Worm (Caenorhabditis elegans) whole organism, late embryonic: ENCODE results near the gene T28A11.13.

ENCODE experiments used
- C38D4.7 ChIP-seq: fragments of 200-800 bp; sonication (Bioruptor generic); optimal IDR thresholded peaks from 2 replicates; lab custom pipeline; 2018; ENCODE audit warnings: mild to moderate bottlenecking, missing genetic modification characterization, moderate library complexity, missing compliant biosample characterization
- F13H6.1 ChIP-seq: sonication (generic microtip); optimal IDR thresholded peaks from 2 replicates; lab custom pipeline; 2016; ENCODE audit warnings: missing genetic modification characterization, missing compliant biosample characterization
- K02D7.2 ChIP-seq: sonication (generic microtip); optimal IDR thresholded peaks from 2 replicates; lab custom pipeline; 2017; ENCODE audit warnings: mild to moderate bottlenecking, missing genetic modification characterization, missing compliant biosample characterization
- K09A11.1 ChIP-seq: sonication (generic microtip); optimal IDR thresholded peaks from 2 replicates; lab custom pipeline; 2017; ENCODE audit warnings: antibody characterized with exemption, mild to moderate bottlenecking, missing genetic modification characterization, missing compliant biosample characterization; ENCODE audit not compliant: insufficient read depth
- T23F11.4 ChIP-seq: fragments of 200-800 bp; sonication (Bioruptor generic); optimal IDR thresholded peaks from 2 replicates; lab custom pipeline; 2018; ENCODE audit warnings: mild to moderate bottlenecking, missing genetic modification characterization, missing compliant biosample characterization
- ahr-1 ChIP-seq: sonication (generic microtip); optimal IDR thresholded peaks from 2 replicates; lab custom pipeline; 2016; ENCODE audit warnings: missing genetic modification characterization, missing compliant biosample characterization
- ceh-14 ChIP-seq: sonication (generic microtip); optimal IDR thresholded peaks from 2 replicates; lab custom pipeline; 2016; ENCODE audit warnings: missing genotype, missing genetic modification characterization, missing compliant biosample characterization
- ceh-19 ChIP-seq: fragments of 200-800 bp; sonication (Bioruptor generic); optimal IDR thresholded peaks from 2 replicates; lab custom pipeline; 2018; ENCODE audit warnings: mild to moderate bottlenecking, missing genetic modification characterization, missing compliant biosample characterization
- ceh-22 ChIP-seq: sonication (generic microtip); optimal IDR thresholded peaks from 2 replicates; lab custom pipeline; 2017; ENCODE audit warnings: missing biosample characterization, missing genetic modification characterization
- ceh-30 ChIP-seq: fragments of 150-350 bp; optimal IDR thresholded peaks from 2 replicates; lab custom pipeline; 2014; ENCODE audit warnings: missing biosample characterization, missing genetic modification characterization
- ceh-31 ChIP-seq: sonication (generic microtip); optimal IDR thresholded peaks from 2 replicates; lab custom pipeline; 2016; ENCODE audit warnings: missing genetic modification characterization, missing compliant biosample characterization
- ceh-34 ChIP-seq: sonication (generic microtip); optimal IDR thresholded peaks from 2 replicates; lab custom pipeline; 2016; ENCODE audit warnings: mild to moderate bottlenecking, missing genetic modification characterization, missing compliant biosample characterization
- ceh-45 ChIP-seq: fragments of 200-800 bp; sonication (Bioruptor generic); IDR thresholded peaks from 2 replicates; pipeline ENCODE4 v1.3.6; 2022; ENCODE audit warnings: missing genetic modification reagents, missing genetic modification characterization, missing compliant biosample characterization
- ceh-48 ChIP-seq: sonication (generic microtip); optimal IDR thresholded peaks from 2 replicates; lab custom pipeline; 2016; ENCODE audit warnings: missing genetic modification characterization, inconsistent platforms, missing compliant biosample characterization
- ceh-6 ChIP-seq: fragments of 200-800 bp; sonication (Bioruptor generic); optimal IDR thresholded peaks from 2 replicates; lab custom pipeline; 2018; ENCODE audit warnings: mild to moderate bottlenecking, missing genetic modification characterization, missing compliant biosample characterization
- dve-1 ChIP-seq: sonication (generic microtip); optimal IDR thresholded peaks from 2 replicates; lab custom pipeline; 2017; ENCODE audit warnings: antibody characterized with exemption, mild to moderate bottlenecking, missing genetic modification characterization, missing compliant biosample characterization
- elt-4 ChIP-seq: sonication (generic microtip); optimal IDR thresholded peaks from 2 replicates; lab custom pipeline; 2016; ENCODE audit warnings: missing genetic modification characterization, missing compliant biosample characterization
- ets-4 ChIP-seq: sonication (generic microtip); optimal IDR thresholded peaks from 2 replicates; lab custom pipeline; 2016; ENCODE audit warnings: missing genetic modification characterization, missing compliant biosample characterization
- fax-1 ChIP-seq: sonication (generic microtip); optimal IDR thresholded peaks from 2 replicates; lab custom pipeline; 2016; ENCODE audit warnings: missing genotype, missing genetic modification characterization, missing compliant biosample characterization
- fkh-6 ChIP-seq: sonication (generic microtip); optimal IDR thresholded peaks from 2 replicates; lab custom pipeline; 2016; ENCODE audit warnings: missing genetic modification characterization, missing compliant biosample characterization
- hlh-6 ChIP-seq: sonication (generic microtip); optimal IDR thresholded peaks from 2 replicates; lab custom pipeline; 2016; ENCODE audit warnings: missing genotype, missing genetic modification characterization, missing compliant biosample characterization
- lim-6 ChIP-seq: sonication (generic microtip); optimal IDR thresholded peaks from 2 replicates; lab custom pipeline; 2016; ENCODE audit warnings: missing genetic modification characterization, missing compliant biosample characterization
- madf-2 ChIP-seq: sonication (generic microtip); optimal IDR thresholded peaks from 2 replicates; lab custom pipeline; 2017; ENCODE audit warnings: missing genetic modification characterization, missing compliant biosample characterization
- nfya-1 ChIP-seq: sonication (generic microtip); optimal IDR thresholded peaks from 2 replicates; lab custom pipeline; 2017; ENCODE audit warnings: missing genetic modification characterization, mild to moderate bottlenecking, missing compliant biosample characterization, antibody characterized with exemption, moderate library complexity
- nhr-232 ChIP-seq: sonication (generic microtip); optimal IDR thresholded peaks from 2 replicates; lab custom pipeline; 2016; ENCODE audit warnings: missing genetic modification characterization, missing compliant biosample characterization
- npax-4 ChIP-seq: sonication (generic microtip); optimal IDR thresholded peaks from 2 replicates; lab custom pipeline; 2016; ENCODE audit warnings: missing genetic modification characterization, missing compliant biosample characterization
- pax-1 ChIP-seq: fragments of 150-350 bp; optimal IDR thresholded peaks from 2 replicates; lab custom pipeline; 2014; ENCODE audit warnings: missing biosample characterization, missing genetic modification characterization
- ref-2 ChIP-seq: sonication (generic microtip); optimal IDR thresholded peaks from 2 replicates; lab custom pipeline; 2016; ENCODE audit warnings: missing genetic modification characterization, missing compliant biosample characterization
- sox-4 ChIP-seq: sonication (generic microtip); optimal IDR thresholded peaks from 2 replicates; lab custom pipeline; 2017; ENCODE audit warnings: mild to moderate bottlenecking, missing genetic modification characterization, inconsistent platforms, missing compliant biosample characterization
- syd-9 ChIP-seq: sonication (generic microtip); optimal IDR thresholded peaks from 2 replicates; lab custom pipeline; 2016; ENCODE audit warnings: mild to moderate bottlenecking, missing genetic modification characterization, moderate library complexity, missing compliant biosample characterization
- tbx-7 ChIP-seq: sonication (generic microtip); optimal IDR thresholded peaks from 2 replicates; lab custom pipeline; 2016; ENCODE audit warnings: missing genotype, missing genetic modification characterization, missing compliant biosample characterization
- ttx-3 ChIP-seq: sonication (generic microtip); optimal IDR thresholded peaks from 2 replicates; lab custom pipeline; 2016; ENCODE audit warnings: missing genetic modification reagents, missing genetic modification characterization, missing compliant biosample characterization
- unc-42 ChIP-seq: sonication (generic microtip); optimal IDR thresholded peaks from 2 replicates; lab custom pipeline; 2016; ENCODE audit warnings: missing genotype, missing genetic modification characterization, missing compliant biosample characterization
- unc-86 ChIP-seq: sonication (generic microtip); optimal IDR thresholded peaks from 2 replicates; lab custom pipeline; 2016; ENCODE audit warnings: missing genetic modification characterization, missing compliant biosample characterization
- ztf-16 ChIP-seq: sonication (generic microtip); optimal IDR thresholded peaks from 2 replicates; lab custom pipeline; 2017; ENCODE audit warnings: missing genetic modification characterization, missing compliant biosample characterization

Gene T28A11.13

DNA sequence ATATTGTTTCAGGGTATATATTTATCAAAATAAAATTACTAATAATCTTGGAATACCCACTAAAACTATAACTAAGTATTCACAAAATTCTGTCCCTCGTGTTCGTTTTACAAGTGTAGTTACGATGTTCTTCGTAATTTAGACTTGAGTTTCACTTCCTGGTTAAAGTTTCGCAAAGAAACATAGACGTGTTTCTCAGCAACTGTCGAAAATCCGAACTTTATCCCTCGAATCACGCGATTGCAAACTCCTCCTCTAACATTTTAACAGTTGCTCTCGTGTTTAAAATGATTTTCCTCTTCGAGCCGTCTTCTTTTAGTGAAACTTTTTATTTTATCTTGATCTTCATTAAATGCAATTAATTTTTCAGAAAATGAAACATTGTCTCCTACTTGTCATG, 30.0 kb upstream of the T28A11.13 start, which contains the start of gene T28A11.2:
T28A11.2 (plus strand) TSS at position 371 of the 400 bp plus-strand sequence.
- TF ChIP-seq ref-2 (no peak), hlh-6 (tag; lab: Kevin White, UChicago) (no peak), elt-4 (tag; lab: Kevin White, UChicago) (no peak), ceh-45 (GFP tag; lab: Robert Waterston, UW) (no peak), ets-4 (no peak), dve-1 (no peak), npax-4 (no peak), fax-1 (tag; lab: Kevin White, UChicago) (no peak), syd-9 (no peak)

DNA sequence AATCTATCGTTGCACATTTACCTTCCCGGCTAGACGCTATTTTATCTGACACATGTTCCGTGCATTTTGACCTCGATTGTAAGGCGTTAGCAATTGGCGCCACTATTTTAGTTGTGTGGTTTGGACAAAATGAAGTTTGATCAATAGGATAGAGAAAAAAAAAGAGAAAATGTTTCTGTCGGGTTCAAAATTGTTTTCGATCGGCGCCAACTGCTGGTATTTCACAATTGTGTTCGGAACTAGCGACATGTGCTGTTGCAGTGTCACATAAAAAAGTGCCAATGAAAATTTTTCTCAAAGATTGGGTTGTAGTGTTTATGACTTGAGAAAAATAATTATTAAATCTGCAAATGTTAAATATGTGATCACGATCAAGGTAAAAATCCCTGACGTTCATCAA, 29.1 kb upstream of the T28A11.13 start:
- TF ChIP-seq ceh-22 (tag; lab: Kevin White, UChicago), result no peak
- no peak for TF ChIP-seq fax-1 (tag; lab: Kevin White, UChicago)
- no peak for TF ChIP-seq dve-1
- no peak for TF ChIP-seq unc-42
- no peak for TF ChIP-seq ceh-14 (tag; lab: Kevin White, UChicago)
- TF ChIP-seq ceh-31 (tag; lab: Kevin White, UChicago), result no peak
- TF ChIP-seq ets-4, result no peak
- no peak for TF ChIP-seq ceh-48 (tag; lab: Kevin White, UChicago)
- no peak for TF ChIP-seq sox-4
- TF ChIP-seq K02D7.2 (tag; lab: Kevin White, UChicago), result no peak
- no peak for TF ChIP-seq tbx-7
- no peak for TF ChIP-seq nfya-1 (tag; lab: Kevin White, UChicago)
- TF ChIP-seq F13H6.1 (tag; lab: Kevin White, UChicago), result no peak
- TF ChIP-seq K09A11.1 (tag; lab: Kevin White, UChicago), result no peak

DNA sequence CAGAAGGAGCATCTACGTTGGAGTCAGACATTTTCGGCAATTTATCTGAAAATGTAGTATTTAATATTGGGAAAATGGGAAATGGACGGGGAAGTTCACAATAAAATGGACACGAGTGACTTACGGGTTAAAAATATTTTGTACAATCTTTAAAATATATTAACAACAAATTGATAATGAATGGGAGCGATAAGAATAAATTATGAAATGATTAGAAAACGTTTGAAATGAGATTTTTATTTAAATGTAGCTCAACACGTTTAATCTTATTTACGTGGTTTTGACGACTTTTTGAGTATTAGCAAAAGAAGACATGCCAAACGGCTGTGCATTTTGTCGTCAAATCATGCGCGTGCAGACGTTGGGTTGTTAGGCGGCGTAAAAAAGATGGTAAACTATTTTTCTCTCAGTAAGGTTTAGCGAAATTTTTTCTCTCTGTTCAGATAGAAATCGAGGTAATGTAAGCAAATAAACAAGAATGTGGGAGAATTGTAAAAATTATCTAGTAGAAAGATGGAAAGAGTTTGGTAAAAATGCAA, 28.1 kb upstream of the T28A11.13 start, which contains the start of gene fbxa-64:
fbxa-64 (minus strand) TSS at position 51 of the 539 bp plus-strand sequence.
- no peak for TF ChIP-seq ttx-3 (tag; lab: Kevin White, UChicago)
- TF ChIP-seq madf-2 (tag; lab: Kevin White, UChicago), result no peak
- no peak for TF ChIP-seq ztf-16 (tag; lab: Kevin White, UChicago)
- no peak for TF ChIP-seq nhr-232 (tag; lab: Kevin White, UChicago)
- no peak for TF ChIP-seq fkh-6 (tag; lab: Kevin White, UChicago)
- no peak for TF ChIP-seq sox-4
- TF ChIP-seq ceh-6 (GFP tag; lab: Kevin White, UChicago), result no peak
- no peak for TF ChIP-seq ahr-1 (tag; lab: Kevin White, UChicago)
- no peak for TF ChIP-seq ceh-34 (tag; lab: Kevin White, UChicago)
- no peak for TF ChIP-seq unc-86 (tag; lab: Kevin White, UChicago)
- no peak for TF ChIP-seq T23F11.4 (GFP tag; lab: Kevin White, UChicago)
- no peak for TF ChIP-seq lim-6 (tag; lab: Kevin White, UChicago)
- no peak for TF ChIP-seq K02D7.2 (tag; lab: Kevin White, UChicago)
- no peak for TF ChIP-seq C38D4.7 (GFP tag; lab: Kevin White, UChicago)
- no peak for TF ChIP-seq pax-1 (tag; lab: Kevin White, UChicago)
- no peak for TF ChIP-seq F13H6.1 (tag; lab: Kevin White, UChicago)
- no peak for TF ChIP-seq nfya-1 (tag; lab: Kevin White, UChicago)

DNA sequence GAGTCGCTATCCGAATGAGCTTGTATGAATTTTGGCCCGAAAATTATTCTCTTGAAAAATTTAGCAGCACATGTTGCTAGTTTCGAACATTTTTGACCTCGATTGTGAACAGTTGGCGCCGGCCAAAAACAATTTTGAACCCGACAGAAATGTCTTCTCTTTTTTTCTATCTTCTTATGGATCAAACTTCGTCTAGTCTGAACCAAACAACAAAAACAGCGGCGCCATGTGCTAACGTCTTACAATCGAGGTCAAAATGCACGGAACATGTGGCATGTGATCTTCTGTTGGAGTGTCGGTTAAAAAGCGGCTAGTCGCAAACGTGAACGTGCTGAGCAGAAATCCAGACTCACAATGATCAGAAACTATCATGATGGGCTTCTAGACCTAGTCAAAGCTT, 26.1 kb upstream of the T28A11.13 start:
- TF ChIP-seq ceh-19 (no peak), ceh-30 (tag; lab: Kevin White, UChicago) (no peak)

DNA sequence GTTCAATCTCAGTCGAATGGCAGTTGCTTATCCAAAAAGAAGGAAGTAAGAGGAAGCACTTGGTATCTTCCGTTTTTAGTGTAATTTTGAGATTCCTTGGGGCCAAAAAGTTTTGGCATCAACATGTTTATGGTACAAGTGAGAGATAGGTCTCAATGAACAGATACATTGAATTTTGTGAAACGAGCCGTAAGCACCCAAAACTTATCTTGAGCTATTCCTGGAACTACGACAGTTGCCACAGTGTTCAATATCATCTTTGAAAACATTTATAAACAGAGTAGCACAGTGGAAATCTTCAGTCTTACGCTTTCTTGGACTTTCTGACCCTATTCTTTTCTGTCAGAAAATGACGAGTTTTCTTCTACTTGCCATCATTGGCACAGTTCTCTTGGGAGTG, 25.0 kb upstream of the T28A11.13 start, which contains the start of gene T28A11.3:
T28A11.3 (plus strand) TSS at position 301 of the 400 bp plus-strand sequence.
- TF ChIP-seq ref-2, result no peak
- TF ChIP-seq, all 69 proteins: peak for 0
